Worm (Caenorhabditis elegans): ENCODE data around the gene T03E6.9.

- TF ChIP-seq nhr-76 (tag; optimal IDR thresholded peaks at IDR 0.05) (no peak), lin-39 (tag; optimal IDR thresholded peaks at IDR 0.05) (no peak), snpc-4 (tag; optimal IDR thresholded peaks at IDR 0.05) (no peak), nhr-237 (tag; optimal IDR thresholded peaks at IDR 0.05) (no peak), pha-4 (tag; optimal IDR thresholded peaks at IDR 0.05) (no peak), nhr-28 (tag; optimal IDR thresholded peaks at IDR 0.05) (no peak)
These were observed 688 bp downstream of the T03E6.9 start for ce11 chrV:16599835-16600234.
